Fruit fly (Drosophila melanogaster) whole organism, prepupa: ENCODE measurements around the gene CG15554.

Source experiments
- Blimp-1 ChIP-seq: fragments of 200-800 bp; sonication (Bioruptor generic); optimal IDR thresholded peaks from 3 replicates; lab custom pipeline; 2017; ENCODE audit warnings: missing biosample characterization, missing genetic modification characterization, mild to moderate bottlenecking, moderate library complexity, missing genetic modification reagents
- CG10669 ChIP-seq: fragments of 200-800 bp; sonication (Bioruptor generic); optimal IDR thresholded peaks from 3 replicates; lab custom pipeline; 2018; ENCODE audit warnings: missing biosample characterization, mild to moderate bottlenecking, missing genetic modification characterization, moderate library complexity
- CG11294 ChIP-seq: fragments of 200-800 bp; sonication (Bioruptor generic); IDR thresholded peaks from 2 replicates; pipeline ENCODE4 v1.3.6; 2022; ENCODE audit warnings: missing biosample characterization, missing genetic modification characterization
- CG15336 ChIP-seq: fragments of 200-800 bp; sonication (Bioruptor generic); IDR thresholded peaks from 2 replicates; pipeline ENCODE4 v1.3.6; 2022; ENCODE audit warnings: missing biosample characterization, missing genetic modification characterization
- CG3032 ChIP-seq: fragments of 200-800 bp; optimal IDR thresholded peaks from 2 replicates; lab custom pipeline; 2019; ENCODE audit warnings: missing biosample characterization, mild to moderate bottlenecking, missing genetic modification characterization, moderate library complexity
- CG32006 ChIP-seq: fragments of 200-800 bp; sonication (Bioruptor generic); optimal IDR thresholded peaks from 3 replicates; lab custom pipeline; 2017; ENCODE audit warnings: missing biosample characterization, mild to moderate bottlenecking, missing genetic modification characterization
- CG6163 ChIP-seq: fragments of 200-800 bp; sonication (Bioruptor generic); IDR thresholded peaks from 3 replicates; pipeline ENCODE4 v1.3.6; 2022; ENCODE audit warnings: missing biosample characterization, missing genetic modification characterization
- CG6276 ChIP-seq: fragments of 200-800 bp; sonication (Bioruptor generic); optimal IDR thresholded peaks from 2 replicates; lab custom pipeline; 2017; ENCODE audit warnings: missing biosample characterization, mild to moderate bottlenecking, missing genetic modification characterization
- CG6854 ChIP-seq: fragments of 200-800 bp; sonication (Bioruptor generic); optimal IDR thresholded peaks from 2 replicates; lab custom pipeline; 2017; ENCODE audit warnings: missing biosample characterization, mild to moderate bottlenecking, missing genetic modification characterization
- CG8319 ChIP-seq: fragments of 200-800 bp; sonication (Bioruptor generic); optimal IDR thresholded peaks from 3 replicates; lab custom pipeline; 2016; ENCODE audit warnings: missing biosample characterization, missing genetic modification characterization
- Eip75B ChIP-seq: fragments of 200-800 bp; sonication (Bioruptor generic); optimal IDR thresholded peaks from 3 replicates; lab custom pipeline; 2016; ENCODE audit warnings: missing biosample characterization, missing genetic modification characterization
- Eip78C ChIP-seq: fragments of 200-800 bp; sonication (Bioruptor generic); peaks from one replicate; lab custom pipeline; 2016; ENCODE audit warnings: missing biosample characterization, missing genetic modification characterization
- Ets96B ChIP-seq: fragments of 200-800 bp; optimal IDR thresholded peaks from 2 replicates; lab custom pipeline; 2019; ENCODE audit warnings: missing biosample characterization, mild to moderate bottlenecking, missing genetic modification characterization, moderate library complexity
- Gug ChIP-seq: fragments of 200-800 bp; sonication (Bioruptor generic); IDR thresholded peaks from 2 replicates; pipeline ENCODE4 v1.3.6; 2022; ENCODE audit warnings: missing biosample characterization, missing genetic modification characterization
- Hr39 ChIP-seq: fragments of 200-800 bp; sonication (Bioruptor generic); optimal IDR thresholded peaks from 2 replicates; lab custom pipeline; 2016; ENCODE audit warnings: missing biosample characterization, missing genetic modification characterization
- Lpt ChIP-seq: fragments of 200-800 bp; sonication (Bioruptor generic); optimal IDR thresholded peaks from 3 replicates; lab custom pipeline; 2016; ENCODE audit warnings: missing biosample characterization, missing genetic modification characterization
- OdsH ChIP-seq: fragments of 200-800 bp; sonication (Bioruptor generic); optimal IDR thresholded peaks from 3 replicates; lab custom pipeline; 2016; ENCODE audit warnings: missing biosample characterization, missing genetic modification characterization
- Sox15 ChIP-seq: fragments of 200-800 bp; sonication (Bioruptor generic); optimal IDR thresholded peaks from 3 replicates; lab custom pipeline; 2016; ENCODE audit warnings: missing biosample characterization, missing genetic modification characterization
- acj6 ChIP-seq: fragments of 200-800 bp; sonication (Bioruptor generic); optimal IDR thresholded peaks from 3 replicates; lab custom pipeline; 2016; ENCODE audit warnings: missing biosample characterization, missing genetic modification characterization
- cyc ChIP-seq: fragments of 200-800 bp; sonication (Bioruptor generic); optimal IDR thresholded peaks from 3 replicates; lab custom pipeline; 2016; ENCODE audit warnings: missing biosample characterization, missing genetic modification characterization
- dsx ChIP-seq: fragments of 200-800 bp; optimal IDR thresholded peaks from 3 replicates; lab custom pipeline; 2019; ENCODE audit warnings: missing biosample characterization, mild to moderate bottlenecking, missing genetic modification characterization, moderate library complexity; ENCODE audit not compliant: poor library complexity, severe bottlenecking
- eg ChIP-seq: fragments of 200-800 bp; sonication (Bioruptor generic); IDR thresholded peaks from 3 replicates; pipeline ENCODE4 v1.3.6; 2022; ENCODE audit warnings: missing biosample characterization, missing genetic modification characterization
- fd59A ChIP-seq: fragments of 200-800 bp; sonication (Bioruptor generic); optimal IDR thresholded peaks from 2 replicates; lab custom pipeline; 2017; ENCODE audit warnings: missing biosample characterization, mild to moderate bottlenecking, missing genetic modification characterization, missing genetic modification reagents
- fkh ChIP-seq: fragments of 200-800 bp; sonication (Bioruptor generic); optimal IDR thresholded peaks from 3 replicates; lab custom pipeline; 2017; ENCODE audit warnings: missing biosample characterization, mild to moderate bottlenecking, missing genetic modification characterization, moderate library complexity
- lz ChIP-seq: fragments of 200-800 bp; sonication (Bioruptor generic); optimal IDR thresholded peaks from 3 replicates; lab custom pipeline; 2016; ENCODE audit warnings: missing biosample characterization, missing genetic modification characterization
- net ChIP-seq: fragments of 200-800 bp; sonication (Bioruptor generic); optimal IDR thresholded peaks from 3 replicates; lab custom pipeline; 2016; ENCODE audit warnings: missing biosample characterization, missing genetic modification characterization
- pdm3 ChIP-seq: fragments of 200-800 bp; sonication (Bioruptor generic); optimal IDR thresholded peaks from 3 replicates; lab custom pipeline; 2016; ENCODE audit warnings: missing biosample characterization, missing genetic modification characterization
- spab ChIP-seq: fragments of 200-800 bp; sonication (Bioruptor generic); optimal IDR thresholded peaks from 2 replicates; lab custom pipeline; 2017; ENCODE audit warnings: missing biosample characterization, mild to moderate bottlenecking, missing genetic modification characterization, missing genetic modification reagents
- svp ChIP-seq: fragments of 200-800 bp; sonication (Bioruptor generic); peaks from one replicate; lab custom pipeline; 2016; ENCODE audit warnings: missing biosample characterization, missing genetic modification characterization
- vri ChIP-seq: fragments of 200-800 bp; sonication (Bioruptor generic); optimal IDR thresholded peaks from 3 replicates; lab custom pipeline; 2016; ENCODE audit warnings: missing biosample characterization, mild to moderate bottlenecking, missing genetic modification characterization

CG15554 gene

dm6 chr3R:31146920-31147319 is 21.0 kb downstream of the CG15554 start (continued):
- TF ChIP-seq acj6 (GFP tag; lab: Kevin White, UChicago) (no peak), CG6854 (no peak), pdm3 (GFP tag; lab: Kevin White, UChicago) (no peak), CG10669 (GFP tag; lab: Kevin White, UChicago) (no peak), CG6276 (peak; percentile 9), fd59A (no peak), spab (GFP tag; lab: Kevin White, UChicago) (no peak), Sox15 (GFP tag; lab: Kevin White, UChicago) (no peak), eg (GFP tag; lab: Robert Waterston, UW) (peak; percentile 64), CG15336 (peak; percentile 42; the same call in 1 of the 2 replicates), Blimp-1 (GFP tag; lab: Kevin White, UChicago) (no peak), Ets96B (tag; lab: Kevin White, UChicago) (no peak), Gug (GFP tag; lab: Robert Waterston, UW) (no peak), Hr39 (GFP tag; lab: Kevin White, UChicago) (no peak), Lpt (GFP tag; lab: Kevin White, UChicago) (no peak), net (GFP tag; lab: Kevin White, UChicago) (no peak), Eip78C (GFP tag; lab: Kevin White, UChicago) (no peak), CG3032 (tag; lab: Kevin White, UChicago) (no peak), CG8319 (GFP tag; lab: Kevin White, UChicago) (no peak), Eip75B (no peak), cyc (GFP tag; lab: Kevin White, UChicago) (no peak), CG6163 (GFP tag; lab: Robert Waterston, UW) (peak; percentile 47; the same call in 1 of the 3 replicates)

dm6 chr3R:31168429-31168828 is 42.5 kb downstream of the CG15554 start:
- TF ChIP-seq pdm3 (GFP tag; lab: Kevin White, UChicago): no peak
- TF ChIP-seq spab (GFP tag; lab: Kevin White, UChicago): no peak
- no peak for TF ChIP-seq vri (GFP tag; lab: Kevin White, UChicago)
- no peak for TF ChIP-seq cyc (GFP tag; lab: Kevin White, UChicago)
- no peak for TF ChIP-seq lz (GFP tag; lab: Kevin White, UChicago)
- no peak for TF ChIP-seq Blimp-1 (GFP tag; lab: Kevin White, UChicago)
- no peak for TF ChIP-seq Eip75B
- no peak for TF ChIP-seq svp
- TF ChIP-seq CG11294 (GFP tag; lab: Robert Waterston, UW): no peak
- no peak for TF ChIP-seq dsx (GFP tag; lab: Kevin White, UChicago)

DNA sequence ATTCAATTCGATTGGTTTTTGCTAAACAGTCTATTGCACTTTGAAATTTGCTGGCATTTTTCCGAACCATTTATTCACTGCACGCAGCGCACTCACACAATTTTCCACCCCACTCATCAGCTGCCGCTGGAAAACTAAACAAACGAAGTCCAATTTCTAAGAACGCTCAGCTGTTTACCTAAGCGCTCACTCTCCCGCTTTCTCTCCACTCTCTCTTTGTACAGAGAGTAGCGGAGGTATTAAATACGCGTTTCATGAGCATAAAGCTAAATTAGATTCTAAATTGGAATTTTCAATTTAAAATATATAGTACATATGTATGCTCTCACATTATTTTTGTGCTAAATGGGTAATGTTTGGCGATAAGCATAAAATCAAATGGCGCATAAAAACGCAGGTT is 43.0 kb downstream of the CG15554 start, which contains the start of gene stops:
Gene stops, minus strand, starts transcription at position 139 of the 400 bp plus-strand sequence.
- TF ChIP-seq fkh (GFP tag; lab: Kevin White, UChicago): peak; percentile 78
- no peak for TF ChIP-seq OdsH
- 0 out of 3 replicates have a peak, but pooled peaks have one; percentile 18 for TF ChIP-seq CG6163 (GFP tag; lab: Robert Waterston, UW)
- TF ChIP-seq CG6276: peak; percentile 16
- TF ChIP-seq CG32006 (GFP tag; lab: Kevin White, UChicago): peak; percentile 5
- no peak for TF ChIP-seq Blimp-1 (GFP tag; lab: Kevin White, UChicago)
- peak; percentile 42 for TF ChIP-seq svp
- no peak for TF ChIP-seq net (GFP tag; lab: Kevin White, UChicago)
- peak; percentile 68; the same call in 2 of the 3 replicates for TF ChIP-seq eg (GFP tag; lab: Robert Waterston, UW)
